Fruit fly (Drosophila melanogaster) whole organism, embryonic: ENCODE data around the gene Uba5.

Experiments used
- CG1024 ChIP-seq: fragments of 200-800 bp; sonication (Bioruptor generic); IDR thresholded peaks from 2 replicates; pipeline ENCODE4 v1.3.6; 2022; ENCODE audit warnings: missing biosample characterization, missing genetic modification characterization
- CG10543 ChIP-seq: fragments of 200-800 bp; sonication (Bioruptor generic); optimal IDR thresholded peaks from 3 replicates; lab custom pipeline; 2017; ENCODE audit warnings: missing biosample characterization, mild to moderate bottlenecking, missing genetic modification characterization, moderate library complexity
- CG12071 ChIP-seq: fragments of 200-800 bp; sonication (Bioruptor generic); optimal IDR thresholded peaks from 3 replicates; lab custom pipeline; 2018; ENCODE audit warnings: missing biosample characterization, mild to moderate bottlenecking, missing genetic modification characterization
- CG12769 ChIP-seq: fragments of 200-800 bp; sonication (Bioruptor generic); optimal IDR thresholded peaks from 2 replicates; lab custom pipeline; 2019; ENCODE audit warnings: missing biosample characterization, mild to moderate bottlenecking, missing genetic modification characterization, moderate library complexity
- CG12942 ChIP-seq: fragments of 200-800 bp; sonication (Bioruptor generic); optimal IDR thresholded peaks from 3 replicates; lab custom pipeline; 2016; ENCODE audit warnings: missing biosample characterization, missing genetic modification characterization
- CG14441 ChIP-seq: fragments of 200-800 bp; sonication (Bioruptor generic); IDR thresholded peaks from 2 replicates; pipeline ENCODE4 v1.3.6; 2022; ENCODE audit warnings: missing biosample characterization, missing genetic modification characterization
- CG14710 ChIP-seq: fragments of 200-800 bp; sonication (Bioruptor generic); optimal IDR thresholded peaks from 3 replicates; lab custom pipeline; 2019; ENCODE audit warnings: missing biosample characterization, mild to moderate bottlenecking, missing genetic modification characterization, moderate library complexity
- CG17568 ChIP-seq: fragments of 200-800 bp; sonication (Bioruptor generic); optimal IDR thresholded peaks from 2 replicates; lab custom pipeline; 2018; ENCODE audit warnings: missing biosample characterization, mild to moderate bottlenecking, missing genetic modification characterization, moderate library complexity
- CG1832 ChIP-seq: fragments of 200-800 bp; sonication (Bioruptor generic); optimal IDR thresholded peaks from 2 replicates; lab custom pipeline; 2017; ENCODE audit warnings: missing biosample characterization, mild to moderate bottlenecking, missing genetic modification characterization, inconsistent platforms
- CG2712 ChIP-seq: fragments of 200-800 bp; optimal IDR thresholded peaks from 3 replicates; lab custom pipeline; 2019; ENCODE audit warnings: missing biosample characterization, mild to moderate bottlenecking, missing genetic modification characterization, moderate library complexity
- CG31365 ChIP-seq: fragments of 200-800 bp; sonication (Bioruptor generic); optimal IDR thresholded peaks from 2 replicates; lab custom pipeline; 2018; ENCODE audit warnings: missing biosample characterization, mild to moderate bottlenecking, missing genetic modification characterization
- CG31441 ChIP-seq: fragments of 200-800 bp; sonication (Bioruptor generic); IDR thresholded peaks from 2 replicates; pipeline ENCODE4 v1.3.6; 2022; ENCODE audit warnings: missing biosample characterization, missing genetic modification characterization
- CG32767 ChIP-seq: fragments of 200-800 bp; sonication (Bioruptor generic); IDR thresholded peaks from 2 replicates; pipeline ENCODE4 v1.3.6; 2022; ENCODE audit warnings: missing biosample characterization, missing genetic modification characterization
- CG33213 ChIP-seq: fragments of 200-800 bp; sonication (Bioruptor generic); optimal IDR thresholded peaks from 3 replicates; lab custom pipeline; 2016; ENCODE audit warnings: missing biosample characterization, missing genetic modification characterization
- CG6854 ChIP-seq: fragments of 200-800 bp; sonication (Bioruptor generic); optimal IDR thresholded peaks from 3 replicates; lab custom pipeline; 2017; ENCODE audit warnings: missing biosample characterization, mild to moderate bottlenecking, missing genetic modification characterization
- CG7556 ChIP-seq: fragments of 200-800 bp; sonication (Bioruptor generic); optimal IDR thresholded peaks from 2 replicates; lab custom pipeline; 2017; ENCODE audit warnings: missing biosample characterization, mild to moderate bottlenecking, missing genetic modification characterization
- CG8089 ChIP-seq: fragments of 200-800 bp; sonication (Bioruptor generic); optimal IDR thresholded peaks from 3 replicates; lab custom pipeline; 2016; ENCODE audit warnings: missing biosample characterization, missing genetic modification characterization
- CG9215 ChIP-seq: fragments of 200-800 bp; sonication (Bioruptor generic); IDR thresholded peaks from 2 replicates; pipeline ENCODE4 v1.3.6; 2022; ENCODE audit warnings: missing biosample characterization, missing genetic modification characterization
- GATAe ChIP-seq: fragments of 200-800 bp; sonication (Bioruptor generic); conservative IDR thresholded peaks from 2 replicates; pipeline ENCODE4 v1.3.6; 2022; ENCODE audit warnings: missing biosample characterization, missing genetic modification characterization
- H15 ChIP-seq: fragments of 200-800 bp; sonication (Bioruptor generic); IDR thresholded peaks from 3 replicates; pipeline ENCODE4 v1.3.6; 2022; ENCODE audit warnings: missing biosample characterization, missing genetic modification characterization
- HHEX ChIP-seq: fragments of 200-800 bp; sonication (Bioruptor generic); optimal IDR thresholded peaks from 3 replicates; lab custom pipeline; 2017; ENCODE audit warnings: missing biosample characterization, mild to moderate bottlenecking, missing genetic modification characterization, missing genetic modification reagents
- HLH3B ChIP-seq: fragments of 200-800 bp; sonication (Bioruptor generic); IDR thresholded peaks from 2 replicates; pipeline ENCODE4 v1.3.6; 2022; ENCODE audit warnings: missing biosample characterization, missing genetic modification characterization
- HmgD ChIP-seq: fragments of 200-800 bp; sonication (Bioruptor generic); optimal IDR thresholded peaks from 3 replicates; lab custom pipeline; 2016; ENCODE audit warnings: missing biosample characterization, missing genetic modification characterization
- Hr78 ChIP-seq, 2 experiments: fragments of 200-800 bp in 1 of 2; fragments of >200 bp in 1 of 2; sonication (Bioruptor generic) in 1 of 2; optimal IDR thresholded peaks; 2 replicates each; lab custom pipeline; 2017 to 2019; ENCODE audit warnings: missing biosample characterization in 2 of 2, missing genetic modification characterization in 2 of 2, mild to moderate bottlenecking in 1 of 2, moderate library complexity in 1 of 2
- Lim3 ChIP-seq: fragments of 200-800 bp; sonication (Bioruptor generic); IDR thresholded peaks from 2 replicates; pipeline ENCODE4 v1.3.6; 2022; ENCODE audit warnings: missing biosample characterization, missing genetic modification characterization
- NK7.1 ChIP-seq: fragments of 200-800 bp; sonication (Bioruptor generic); optimal IDR thresholded peaks from 3 replicates; lab custom pipeline; 2016; ENCODE audit warnings: missing biosample characterization, missing genetic modification characterization
- Nf-YA ChIP-seq: fragments of 200-800 bp; sonication (Bioruptor generic); IDR thresholded peaks from 2 replicates; pipeline ENCODE4 v1.3.6; 2022; ENCODE audit warnings: missing biosample characterization, missing genetic modification characterization
- Optix ChIP-seq: fragments of 200-800 bp; sonication (Bioruptor generic); IDR thresholded peaks from 3 replicates; pipeline ENCODE4 v1.3.6; 2022; ENCODE audit warnings: missing biosample characterization, missing genetic modification characterization
- Poxn ChIP-seq: fragments of 200-800 bp; sonication (Bioruptor generic); IDR thresholded peaks from 2 replicates; pipeline ENCODE4 v1.3.6; 2022; ENCODE audit warnings: missing biosample characterization, missing genetic modification characterization
- Ravus ChIP-seq: fragments of 200-800 bp; sonication (Bioruptor generic); IDR thresholded peaks from 2 replicates; pipeline ENCODE4 v1.3.6; 2022; ENCODE audit warnings: missing biosample characterization, missing genetic modification characterization
- aop ChIP-seq: fragments of 200-800 bp; sonication (Bioruptor generic); IDR thresholded peaks from 2 replicates; pipeline ENCODE4 v1.3.6; 2022; ENCODE audit warnings: missing biosample characterization, missing genetic modification characterization
- bcd ChIP-seq: fragments of 200-800 bp; sonication (Bioruptor generic); optimal IDR thresholded peaks from 2 replicates; lab custom pipeline; 2017; ENCODE audit warnings: missing biosample characterization, mild to moderate bottlenecking, missing genetic modification characterization
- corto ChIP-seq: fragments of 200-800 bp; sonication (Bioruptor generic); optimal IDR thresholded peaks from 2 replicates; lab custom pipeline; 2016; ENCODE audit warnings: missing biosample characterization, mild to moderate bottlenecking, missing genetic modification characterization, moderate library complexity
- dysf ChIP-seq: fragments of 200-800 bp; sonication (Bioruptor generic); IDR thresholded peaks from 3 replicates; pipeline ENCODE4 v1.3.6; 2022; ENCODE audit warnings: missing biosample characterization, missing genetic modification characterization
- eyg ChIP-seq: fragments of 200-800 bp; sonication (Bioruptor generic); optimal IDR thresholded peaks from 3 replicates; lab custom pipeline; 2016; ENCODE audit warnings: missing biosample characterization, missing genetic modification characterization
- gcm ChIP-seq: fragments of 200-800 bp; sonication (Bioruptor generic); optimal IDR thresholded peaks from 2 replicates; lab custom pipeline; 2019; ENCODE audit warnings: missing biosample characterization, mild to moderate bottlenecking, missing genetic modification characterization, moderate library complexity
- gcm2 ChIP-seq: fragments of 200-800 bp; sonication (Bioruptor generic); optimal IDR thresholded peaks from 2 replicates; lab custom pipeline; 2016; ENCODE audit warnings: missing biosample characterization, missing genetic modification characterization
- inv ChIP-seq: fragments of 200-800 bp; sonication (Bioruptor generic); IDR thresholded peaks from 2 replicates; pipeline ENCODE4 v1.3.6; 2022; ENCODE audit warnings: missing biosample characterization, missing genetic modification characterization; ENCODE audit not compliant: partially characterized antibody
- jigr1 ChIP-seq: fragments of 200-800 bp; sonication (Bioruptor generic); IDR thresholded peaks from 3 replicates; pipeline ENCODE4 v1.3.6; 2022; ENCODE audit warnings: missing biosample characterization, missing genetic modification characterization
- lbe ChIP-seq: fragments of 200-800 bp; sonication (Bioruptor generic); optimal IDR thresholded peaks from 2 replicates; lab custom pipeline; 2016; ENCODE audit warnings: missing biosample characterization, mild to moderate bottlenecking, missing genetic modification characterization
- maf-S ChIP-seq: fragments of 200-800 bp; sonication (Bioruptor generic); optimal IDR thresholded peaks from 2 replicates; lab custom pipeline; 2016; ENCODE audit warnings: missing biosample characterization, missing genetic modification characterization
- nerfin-1 ChIP-seq: fragments of 200-800 bp; sonication (Bioruptor generic); optimal IDR thresholded peaks from 3 replicates; lab custom pipeline; 2019; ENCODE audit warnings: missing biosample characterization, mild to moderate bottlenecking, missing genetic modification characterization, moderate library complexity
- nerfin-2 ChIP-seq: fragments of 200-800 bp; sonication (Bioruptor generic); IDR thresholded peaks from 2 replicates; pipeline ENCODE4 v1.3.6; 2022; ENCODE audit warnings: missing biosample characterization, missing genetic modification characterization; ENCODE audit not compliant: partially characterized antibody
- pho ChIP-seq: fragments of 200-800 bp; sonication (Bioruptor generic); optimal IDR thresholded peaks from 2 replicates; lab custom pipeline; 2016; ENCODE audit warnings: missing biosample characterization, missing genetic modification characterization
- sqz ChIP-seq: fragments of 200-800 bp; sonication (Bioruptor generic); optimal IDR thresholded peaks from 3 replicates; lab custom pipeline; 2018; ENCODE audit warnings: missing biosample characterization, mild to moderate bottlenecking, missing genetic modification characterization
- sr ChIP-seq: fragments of 200-800 bp; sonication (Bioruptor generic); IDR thresholded peaks from 3 replicates; pipeline ENCODE4 v1.3.6; 2022; ENCODE audit warnings: missing biosample characterization, missing genetic modification characterization
- tin ChIP-seq: fragments of 200-800 bp; sonication (Bioruptor generic); optimal IDR thresholded peaks from 3 replicates; lab custom pipeline; 2016; ENCODE audit warnings: missing biosample characterization, missing genetic modification characterization
- toy ChIP-seq: fragments of 200-800 bp; sonication (Bioruptor generic); IDR thresholded peaks from 2 replicates; pipeline ENCODE4 v1.3.6; 2022; ENCODE audit warnings: missing biosample characterization, missing genetic modification characterization
- zfh1 ChIP-seq: fragments of 200-800 bp; sonication (Bioruptor generic); IDR thresholded peaks from 3 replicates; pipeline ENCODE4 v1.3.6; 2022; ENCODE audit warnings: missing biosample characterization, missing genetic modification characterization

Uba5 gene

dm6 chrX:11446792-11447405 lies 36.4 kb upstream of the Uba5 start (continued):
- no peak for TF ChIP-seq gcm (GFP tag; lab: Kevin White, UChicago)
- peak; percentile 66 for TF ChIP-seq eyg (GFP tag; lab: Kevin White, UChicago)
- no peak for TF ChIP-seq nerfin-1 (tag; lab: Kevin White, UChicago)
- TF ChIP-seq Ravus (GFP tag; lab: Robert Waterston, UW) = peak; percentile 34; the same call in 1 of the 2 replicates
- peak; percentile 78 for TF ChIP-seq HHEX (GFP tag; lab: Kevin White, UChicago)
- peak; percentile 86 for TF ChIP-seq CG9215 (GFP tag; lab: Robert Waterston, UW)
- peak; percentile 68 for TF ChIP-seq NK7.1
- TF ChIP-seq CG14710 (tag; lab: Kevin White, UChicago) = no peak
- TF ChIP-seq Nf-YA (GFP tag; lab: Robert Waterston, UW) = peak; percentile 43; the same call in 1 of the 2 replicates
- peak; percentile 73 for TF ChIP-seq CG7556 (GFP tag; lab: Kevin White, UChicago)
- TF ChIP-seq CG17568 (GFP tag; lab: Kevin White, UChicago) = peak; percentile 51
- no peak for TF ChIP-seq sr (GFP tag; lab: Robert Waterston, UW)
- peak; percentile 47 for TF ChIP-seq lbe (GFP tag; lab: Kevin White, UChicago)
- peak; percentile 65 for TF ChIP-seq GATAe
- TF ChIP-seq jigr1 = 0 out of 3 replicates have a peak, but pooled peaks have one; percentile 18
- peak; percentile 9 for TF ChIP-seq HmgD (GFP tag; lab: Kevin White, UChicago)
- TF ChIP-seq nerfin-2 (GFP tag; lab: Robert Waterston, UW) = no peak
- peak; percentile 80 for TF ChIP-seq bcd (GFP tag; lab: Kevin White, UChicago)
- 0 out of 2 replicates have a peak, but pooled peaks have one; percentile 40 for TF ChIP-seq CG1024 (GFP tag; lab: Robert Waterston, UW)
- TF ChIP-seq CG12942 (GFP tag; lab: Kevin White, UChicago) = peak; percentile 48
- 0 out of 2 replicates have a peak, but pooled peaks have one; percentile 38 for TF ChIP-seq CG31441
- peak; percentile 74 for TF ChIP-seq maf-S
- peak; percentile 68 for TF ChIP-seq CG10543 (GFP tag; lab: Kevin White, UChicago)
- no peak for TF ChIP-seq Lim3 (GFP tag; lab: Robert Waterston, UW)
- peak; percentile 87 for TF ChIP-seq CG14441
- TF ChIP-seq CG1832 (GFP tag; lab: Kevin White, UChicago) = no peak
- peak; percentile 50 for TF ChIP-seq CG33213 (GFP tag; lab: Kevin White, UChicago)
- TF ChIP-seq CG2712 (tag; lab: Kevin White, UChicago) = peak; percentile 34
- peak; percentile 39 for TF ChIP-seq CG31365 (tag; lab: Kevin White, UChicago)
- peak; percentile 60 for TF ChIP-seq corto (GFP tag; lab: Kevin White, UChicago)
- no peak for TF ChIP-seq inv (GFP tag; lab: Robert Waterston, UW)
- peak; percentile 74 for TF ChIP-seq CG6854 (GFP tag; lab: Kevin White, UChicago)
- peak; percentile 72 for TF ChIP-seq HLH3B (GFP tag; lab: Robert Waterston, UW)
- 0 out of 2 replicates have a peak, but pooled peaks have one; percentile 9 for TF ChIP-seq aop (GFP tag; lab: Robert Waterston, UW)
- TF ChIP-seq Hr78 (GFP tag; optimal IDR thresholded peaks at IDR 0.05; lab: Kevin White, UChicago) = peak in 1 of 2 experiments; percentile 32
- TF ChIP-seq CG8089 (GFP tag; lab: Kevin White, UChicago) = peak; percentile 39
- TF ChIP-seq sqz (GFP tag; lab: Kevin White, UChicago) = no peak
- TF ChIP-seq toy (GFP tag; lab: Robert Waterston, UW) = peak; percentile 71
- TF ChIP-seq CG32767 (GFP tag; lab: Robert Waterston, UW) = 0 out of 2 replicates have a peak, but pooled peaks have one; percentile 32
- 0 out of 3 replicates have a peak, but pooled peaks have one; percentile 57 for TF ChIP-seq Optix (GFP tag; lab: Robert Waterston, UW)
- peak; percentile 70; the same call in 2 of the 3 replicates for TF ChIP-seq zfh1 (GFP tag; lab: Robert Waterston, UW)
- peak; percentile 88 for TF ChIP-seq dysf (GFP tag; lab: Robert Waterston, UW)
- TF ChIP-seq tin (GFP tag; lab: Kevin White, UChicago) = peak; percentile 65
- peak; percentile 84 for TF ChIP-seq pho
- TF ChIP-seq gcm2 (GFP tag; lab: Kevin White, UChicago) = peak; percentile 48
- TF ChIP-seq CG12071 = peak; percentile 79
- TF ChIP-seq H15 (GFP tag; lab: Robert Waterston, UW) = peak; percentile 53; the same call in 1 of the 3 replicates
- TF ChIP-seq CG12769 = peak; percentile 96
- peak; percentile 80 for TF ChIP-seq Poxn
